Worm (Caenorhabditis elegans) whole organism, L3 larva: ENCODE results near the gene Y116A8C.23.

Experiments used
- fkh-10 ChIP-seq: sonication (generic microtip); optimal IDR thresholded peaks from 2 replicates; lab custom pipeline; 2017; ENCODE audit warnings: missing biosample characterization, missing genetic modification reagents, missing genetic modification characterization
- nhr-28 ChIP-seq: fragments of 150-350 bp; optimal IDR thresholded peaks from 2 replicates; lab custom pipeline; 2014; ENCODE audit warnings: missing biosample characterization, missing genetic modification characterization
- skn-1 ChIP-seq: fragments of 150-350 bp; optimal IDR thresholded peaks from 2 replicates; lab custom pipeline; 2014; ENCODE audit warnings: missing biosample characterization, missing genetic modification characterization

ce11 chrIV:17039545-17039944, 13.8 kb upstream of the Y116A8C.23 start, which contains the start of gene Y116A8C.19:
- TF ChIP-seq nhr-28 (tag; lab: Kevin White, UChicago) (no peak), fkh-10 (GFP tag; lab: Kevin White, UChicago) (no peak), skn-1 (tag; lab: Kevin White, UChicago) (no peak)
